Worm (Caenorhabditis elegans) whole organism, L1 larva: ENCODE results near the gene eelo-2.
A peak's percentile ranks its signal among the peaks of the same experiment; 100 is the strongest.

Experiments used
- C34B4.2 ChIP-seq: sonication (generic microtip); optimal IDR thresholded peaks from 2 replicates; lab custom pipeline; 2017; ENCODE audit warnings: mild to moderate bottlenecking, missing genetic modification characterization, missing compliant biosample characterization
- Y116A8C.19 ChIP-seq: sonication (generic microtip); optimal IDR thresholded peaks from 2 replicates; lab custom pipeline; 2016; ENCODE audit warnings: missing compliant biosample characterization, missing genetic modification characterization, borderline replicate concordance
- ama-1 ChIP-seq: fragments of 150-350 bp; optimal IDR thresholded peaks from 2 replicates; lab custom pipeline; 2014
- ceh-8 ChIP-seq: fragments of 200-800 bp; sonication (Bioruptor generic); optimal IDR thresholded peaks from 2 replicates; lab custom pipeline; 2018; ENCODE audit warnings: mild to moderate bottlenecking, missing genetic modification characterization, moderate library complexity, missing compliant biosample characterization
- ceh-82 ChIP-seq, 3 experiments: fragments of 150-350 bp in 1 of 3; sonication (generic microtip) in 2 of 3; optimal IDR thresholded peaks; 2 replicates each; lab custom pipeline; 2014 to 2017; ENCODE audit warnings: missing biosample characterization in 3 of 3, missing genetic modification characterization in 3 of 3
- ceh-88 ChIP-seq: fragments of 200-800 bp; sonication (Bioruptor generic); IDR thresholded peaks from 2 replicates; pipeline ENCODE4 v1.3.6; 2022; ENCODE audit warnings: missing genetic modification characterization, missing compliant biosample characterization
- efl-3 ChIP-seq: fragments of 200-800 bp; sonication (Bioruptor generic); optimal IDR thresholded peaks from 2 replicates; lab custom pipeline; 2018; ENCODE audit warnings: mild to moderate bottlenecking, missing genetic modification characterization, missing compliant biosample characterization
- egl-13 ChIP-seq: sonication (generic microtip); optimal IDR thresholded peaks from 2 replicates; lab custom pipeline; 2016; ENCODE audit warnings: missing genotype, missing genetic modification reagents, missing genetic modification characterization, missing compliant biosample characterization
- egl-27 ChIP-seq, 2 experiments: fragments of 150-350 bp in 1 of 2; sonication (generic microtip); optimal IDR thresholded peaks; 3 replicates each; lab custom pipeline; 2017 to 2018; ENCODE audit warnings: missing biosample characterization in 2 of 2, missing genetic modification characterization in 2 of 2, missing genetic modification reagents in 2 of 2
- elt-2 ChIP-seq: sonication (generic microtip); optimal IDR thresholded peaks from 2 replicates; lab custom pipeline; 2016; ENCODE audit warnings: missing genetic modification characterization, mild to moderate bottlenecking, inconsistent platforms, missing compliant biosample characterization, missing genetic modification reagents
- elt-3 ChIP-seq, 6 experiments: fragments of 150-350 bp in 1 of 6; sonication (generic microtip); optimal IDR thresholded peaks; 2 replicates each; lab custom pipeline; 2017 to 2018; ENCODE audit warnings: missing biosample characterization in 6 of 6, missing genetic modification characterization in 6 of 6, inconsistent platforms in 1 of 6
- fkh-4 ChIP-seq: sonication (generic microtip); optimal IDR thresholded peaks from 2 replicates; lab custom pipeline; 2016; ENCODE audit warnings: missing compliant biosample characterization, missing genetic modification characterization, borderline replicate concordance
- fkh-8 ChIP-seq: sonication (generic microtip); optimal IDR thresholded peaks from 2 replicates; lab custom pipeline; 2016; ENCODE audit warnings: mild to moderate bottlenecking, missing genetic modification characterization, missing compliant biosample characterization
- jun-1 ChIP-seq: fragments of 150-350 bp; optimal IDR thresholded peaks from 2 replicates; lab custom pipeline; 2014; ENCODE audit warnings: missing biosample characterization, missing genetic modification reagents, missing genetic modification characterization
- lin-13 ChIP-seq: fragments of 150-350 bp; optimal IDR thresholded peaks from 2 replicates; lab custom pipeline; 2014; ENCODE audit warnings: missing biosample characterization, missing genetic modification reagents, missing genetic modification characterization
- lin-14 ChIP-seq: fragments of 200-800 bp; sonication (Bioruptor generic); optimal IDR thresholded peaks from 2 replicates; lab custom pipeline; 2018; ENCODE audit warnings: mild to moderate bottlenecking, missing genetic modification characterization, moderate library complexity, missing compliant biosample characterization
- lin-15B ChIP-seq: fragments of 150-350 bp; sonication (generic microtip); optimal IDR thresholded peaks from 3 replicates; lab custom pipeline; 2014; ENCODE audit warnings: missing biosample characterization, missing genetic modification characterization
- lin-39 ChIP-seq: fragments of 150-350 bp; optimal IDR thresholded peaks from 2 replicates; lab custom pipeline; 2014; ENCODE audit warnings: missing biosample characterization, missing genetic modification reagents, missing genetic modification characterization
- lir-3 ChIP-seq: sonication (generic microtip); optimal IDR thresholded peaks from 2 replicates; lab custom pipeline; 2016; ENCODE audit warnings: mild to moderate bottlenecking, missing genetic modification characterization, moderate library complexity, missing compliant biosample characterization; ENCODE audit not compliant: poor library complexity
- lsy-2 ChIP-seq, 2 experiments: fragments of 150-350 bp; optimal IDR thresholded peaks; 2 replicates each; lab custom pipeline; 2014; ENCODE audit warnings: missing biosample characterization in 2 of 2, missing genetic modification characterization in 2 of 2
- mdl-1 ChIP-seq, 2 experiments: fragments of 150-350 bp; optimal IDR thresholded peaks; 2 replicates each; lab custom pipeline; 2014 to 2017; ENCODE audit warnings: missing biosample characterization in 2 of 2, missing genetic modification characterization in 2 of 2, inconsistent platforms in 1 of 2
- nhr-28 ChIP-seq: fragments of 150-350 bp; optimal IDR thresholded peaks from 2 replicates; lab custom pipeline; 2014; ENCODE audit warnings: missing biosample characterization, missing genetic modification characterization
- nhr-71 ChIP-seq: sonication (generic microtip); optimal IDR thresholded peaks from 2 replicates; lab custom pipeline; 2016; ENCODE audit warnings: mild to moderate bottlenecking, missing genetic modification characterization, moderate library complexity, missing compliant biosample characterization
- nhr-77 ChIP-seq: fragments of 150-350 bp; optimal IDR thresholded peaks from 2 replicates; lab custom pipeline; 2014; ENCODE audit warnings: missing biosample characterization, missing genetic modification characterization
- nhr-85 ChIP-seq: sonication (generic microtip); peaks from one replicate; lab custom pipeline; 2016; ENCODE audit warnings: missing genetic modification characterization, inconsistent platforms, missing compliant biosample characterization
- nhr-90 ChIP-seq: sonication (generic microtip); optimal IDR thresholded peaks from 2 replicates; lab custom pipeline; 2016; ENCODE audit warnings: mild to moderate bottlenecking, missing genetic modification characterization, missing compliant biosample characterization; ENCODE audit not compliant: poor library complexity
- pag-3 ChIP-seq: sonication (generic microtip); optimal IDR thresholded peaks from 2 replicates; lab custom pipeline; 2017; ENCODE audit warnings: missing genetic modification characterization, mild to moderate bottlenecking, missing compliant biosample characterization, antibody characterized with exemption, borderline replicate concordance; ENCODE audit not compliant: insufficient read depth
- pqm-1 ChIP-seq: sonication (generic microtip); optimal IDR thresholded peaks from 3 replicates; lab custom pipeline; 2017; ENCODE audit warnings: missing biosample characterization, missing genetic modification characterization
- rnt-1 ChIP-seq: sonication (generic microtip); optimal IDR thresholded peaks from 2 replicates; lab custom pipeline; 2016; ENCODE audit warnings: mild to moderate bottlenecking, missing genetic modification characterization, moderate library complexity, missing compliant biosample characterization
- skn-1 ChIP-seq: fragments of 150-350 bp; optimal IDR thresholded peaks from 2 replicates; lab custom pipeline; 2014; ENCODE audit warnings: missing biosample characterization, missing genetic modification characterization
- snpc-4 ChIP-seq: fragments of 150-350 bp; optimal IDR thresholded peaks from 2 replicates; lab custom pipeline; 2014; ENCODE audit warnings: missing biosample characterization, missing genetic modification characterization
- snu-23 ChIP-seq: sonication (generic microtip); optimal IDR thresholded peaks from 2 replicates; lab custom pipeline; 2016; ENCODE audit warnings: missing genetic modification characterization, missing compliant biosample characterization
- sup-37 ChIP-seq: fragments of 200-800 bp; sonication (Bioruptor generic); optimal IDR thresholded peaks from 2 replicates; lab custom pipeline; 2018; ENCODE audit warnings: mild to moderate bottlenecking, missing genetic modification characterization, missing compliant biosample characterization
- swsn-7 ChIP-seq: sonication (generic microtip); optimal IDR thresholded peaks from 2 replicates; lab custom pipeline; 2016; ENCODE audit warnings: missing genetic modification characterization, missing compliant biosample characterization
- tbx-2 ChIP-seq: sonication (generic microtip); optimal IDR thresholded peaks from 2 replicates; lab custom pipeline; 2016; ENCODE audit warnings: missing genetic modification characterization, missing compliant biosample characterization
- tlp-1 ChIP-seq: fragments of 150-350 bp; optimal IDR thresholded peaks from 2 replicates; lab custom pipeline; 2014; ENCODE audit warnings: missing biosample characterization, missing genetic modification characterization
- unc-62 ChIP-seq: fragments of 150-350 bp; optimal IDR thresholded peaks from 2 replicates; lab custom pipeline; 2014; ENCODE audit warnings: missing biosample characterization, missing genetic modification reagents, missing genetic modification characterization
- unc-86 ChIP-seq: sonication (generic microtip); optimal IDR thresholded peaks from 2 replicates; lab custom pipeline; 2016; ENCODE audit warnings: missing genetic modification characterization, missing compliant biosample characterization
- unc-98 ChIP-seq: fragments of 200-800 bp; sonication (Bioruptor generic); IDR thresholded peaks from 2 replicates; pipeline ENCODE4 v1.3.6; 2022; ENCODE audit warnings: missing genetic modification characterization, missing compliant biosample characterization
- vab-15 ChIP-seq: sonication (generic microtip); optimal IDR thresholded peaks from 2 replicates; lab custom pipeline; 2017; ENCODE audit warnings: missing genotype, mild to moderate bottlenecking, missing genetic modification characterization, missing compliant biosample characterization
- zip-4 ChIP-seq: fragments of 200-800 bp; sonication (Bioruptor generic); optimal IDR thresholded peaks from 2 replicates; lab custom pipeline; 2018; ENCODE audit warnings: mild to moderate bottlenecking, missing genetic modification characterization, moderate library complexity, missing compliant biosample characterization
- ztf-4 ChIP-seq: fragments of 150-350 bp; optimal IDR thresholded peaks from 2 replicates; lab custom pipeline; 2014; ENCODE audit warnings: missing biosample characterization, missing genetic modification characterization

The eelo-2 gene

ce11 chrIV:17265279-17265678, 15.3 kb downstream of the eelo-2 start, which contains the start of gene str-187:
Gene str-187, plus strand, starts transcription at chrIV:17265579.
- no peak for TF ChIP-seq efl-3 (GFP tag; lab: Kevin White, UChicago)
- TF ChIP-seq elt-2 = no peak
- TF ChIP-seq pqm-1 (tag; lab: Kevin White, UChicago) = no peak

ce11 chrIV:17265716-17266115, 15.8 kb downstream of the eelo-2 start:
- TF ChIP-seq lin-14 (GFP tag; lab: Kevin White, UChicago) = no peak
- TF ChIP-seq vab-15 (tag; lab: Kevin White, UChicago) = no peak
- TF ChIP-seq ztf-4 = no peak
- TF ChIP-seq ceh-8 = no peak
- no peak for TF ChIP-seq fkh-8 (tag; lab: Kevin White, UChicago)

- no peak for TF ChIP-seq Y116A8C.19
- TF ChIP-seq ama-1 (lab: Kevin White, UChicago) = no peak
- TF ChIP-seq lin-39 (tag; lab: Kevin White, UChicago) = no peak
- TF ChIP-seq fkh-4 (tag; lab: Kevin White, UChicago) = no peak
- TF ChIP-seq zip-4 (GFP tag; lab: Kevin White, UChicago) = no peak
- TF ChIP-seq ceh-82 (tag; optimal IDR thresholded peaks at IDR 0.05; lab: Kevin White, UChicago) = no peak
- TF ChIP-seq rnt-1 (tag; lab: Kevin White, UChicago) = no peak
- TF ChIP-seq unc-98 (GFP tag; lab: Robert Waterston, UW) = no peak
- no peak for TF ChIP-seq elt-2
- no peak for TF ChIP-seq lsy-2 (tag; optimal IDR thresholded peaks at IDR 0.05; lab: Kevin White, UChicago)
- no peak for TF ChIP-seq unc-62 (GFP tag; lab: Kevin White, UChicago)
- no peak for TF ChIP-seq mdl-1 (tag; optimal IDR thresholded peaks at IDR 0.05; lab: Kevin White, UChicago)
- TF ChIP-seq elt-3 (tag; optimal IDR thresholded peaks at IDR 0.05; lab: Kevin White, UChicago) = no peak
- TF ChIP-seq pag-3 (tag; lab: Kevin White, UChicago) = no peak
- no peak for TF ChIP-seq nhr-28 (tag; lab: Kevin White, UChicago)
- TF ChIP-seq, all 84 proteins: peak for 0
Measured at ce11 chrIV:17267304-17267891, 17.5 kb downstream of the eelo-2 start.

ce11 chrIV:17268069-17268468, 18.1 kb downstream of the eelo-2 start:
- TF ChIP-seq skn-1 (tag; lab: Kevin White, UChicago) (peak; percentile 91), nhr-85 (tag; lab: Kevin White, UChicago) (no peak)
- TF ChIP-seq, all 84 proteins: peak for 1

- TF ChIP-seq unc-62 (GFP tag; lab: Kevin White, UChicago) (no peak), nhr-90 (tag; lab: Kevin White, UChicago) (peak; percentile 21), ceh-82 (tag; optimal IDR thresholded peaks at IDR 0.05; lab: Kevin White, UChicago) (peak; percentile 0 to 64 (median 11)), pag-3 (tag; lab: Kevin White, UChicago) (no peak), unc-86 (tag; lab: Kevin White, UChicago) (no peak), zip-4 (GFP tag; lab: Kevin White, UChicago) (no peak), lin-15B (tag; lab: Kevin White, UChicago) (no peak), pqm-1 (tag; lab: Kevin White, UChicago) (no peak), C34B4.2 (no peak), lir-3 (no peak), elt-2 (no peak), nhr-71 (tag; lab: Kevin White, UChicago) (peak; percentile 53), nhr-77 (tag; lab: Kevin White, UChicago) (no peak), egl-13 (tag; lab: Kevin White, UChicago) (no peak), swsn-7 (tag; lab: Kevin White, UChicago) (peak; percentile 46), vab-15 (tag; lab: Kevin White, UChicago) (no peak), sup-37 (no peak), snu-23 (peak; percentile 64), snpc-4 (tag; lab: Kevin White, UChicago) (no peak), ztf-4 (no peak), jun-1 (tag; lab: Kevin White, UChicago) (no peak), tlp-1 (tag; lab: Kevin White, UChicago) (no peak), egl-27 (tag; optimal IDR thresholded peaks at IDR 0.05; lab: Kevin White, UChicago) (no peak), ceh-8 (no peak), fkh-8 (tag; lab: Kevin White, UChicago) (no peak), tbx-2 (tag; lab: Kevin White, UChicago) (peak; percentile 10), lin-13 (GFP tag; lab: Kevin White, UChicago) (no peak), nhr-85 (tag; lab: Kevin White, UChicago) (no peak), ceh-88 (GFP tag; lab: Robert Waterston, UW) (no peak)
Measured at ce11 chrIV:17268628-17269027, 18.7 kb downstream of the eelo-2 start.
